Fruit fly (Drosophila melanogaster): Measurements from ENCODE around the gene Dnaaf4.

Dnaaf4 gene

DNA sequence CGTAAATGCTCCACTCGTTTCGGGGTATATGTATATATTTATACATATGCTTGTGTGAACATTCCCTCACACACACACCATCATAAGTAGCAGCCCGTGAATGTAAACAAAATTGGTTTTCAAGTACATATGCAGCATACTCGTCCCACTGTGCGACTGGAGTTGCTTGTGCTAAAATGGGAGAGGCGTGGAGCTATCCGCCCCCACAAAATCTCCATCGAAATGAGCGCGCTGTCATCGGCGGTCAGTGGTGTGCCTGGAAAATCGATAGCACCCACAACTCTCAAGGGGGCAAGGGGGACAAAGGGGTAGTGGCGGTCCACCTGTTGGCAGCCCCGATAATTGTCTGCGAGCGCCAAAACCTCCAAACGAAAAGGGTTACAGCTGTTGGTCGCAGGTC is 46.5 kb upstream of the Dnaaf4 start:
- TF ChIP-seq achi (GFP tag; optimal IDR thresholded peaks at IDR 0.05) (no peak), cyc (GFP tag; optimal IDR thresholded peaks at IDR 0.05) (no peak), pdm3 (GFP tag; optimal IDR thresholded peaks at IDR 0.05) (no peak), CG34406 (GFP tag; optimal IDR thresholded peaks at IDR 0.05) (no peak)

DNA sequence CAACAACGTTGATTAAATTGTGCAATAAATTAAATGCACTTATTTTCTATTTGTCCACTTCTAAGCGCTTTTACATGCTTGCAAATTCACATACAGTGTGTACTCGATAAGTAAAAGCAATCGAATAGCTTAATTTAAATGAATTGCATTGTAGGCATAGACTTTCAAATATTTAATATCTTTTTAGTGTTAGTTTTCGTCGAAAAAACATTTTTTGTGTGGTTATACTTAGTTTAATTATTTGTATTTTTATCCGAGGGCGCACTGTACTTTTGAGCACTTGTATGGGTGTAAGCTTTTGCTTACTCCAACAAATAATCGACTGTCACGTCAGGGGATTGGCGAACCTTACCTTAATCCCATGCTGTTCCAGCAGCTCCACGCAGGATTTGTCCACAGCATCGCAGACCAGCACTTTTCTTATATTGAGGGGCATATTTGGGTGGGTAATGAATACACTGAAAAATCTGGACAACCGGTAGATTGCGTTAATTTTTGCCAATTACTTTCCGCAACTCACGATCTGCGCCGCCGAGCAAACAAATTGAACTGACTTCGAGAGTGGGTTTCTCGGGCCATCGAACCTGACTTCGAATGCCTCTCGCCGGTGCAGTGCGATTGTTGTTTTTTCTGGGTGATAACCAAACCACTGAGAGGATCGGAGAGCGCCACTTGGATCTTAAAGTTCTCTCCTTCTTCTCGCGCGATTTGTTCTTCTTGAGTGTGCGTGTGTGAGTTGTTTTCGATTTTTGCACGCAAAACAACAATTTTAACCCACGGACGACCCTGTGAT is 33.8 kb upstream of the Dnaaf4 start, which contains the start of gene CG6287:
TSS of gene CG6287 (minus strand) at position 556 of the 793 bp plus-strand sequence.
- TF ChIP-seq CG4318 (GFP tag; optimal IDR thresholded peaks at IDR 0.05), result peak; percentile 92
- TF ChIP-seq CG6854 (GFP tag; optimal IDR thresholded peaks at IDR 0.05), result no peak
- peak; percentile 95 for TF ChIP-seq Smox (GFP tag; optimal IDR thresholded peaks at IDR 0.05)
- peak; percentile 84 for TF ChIP-seq spab (GFP tag; optimal IDR thresholded peaks at IDR 0.05)
- peak; percentile 63 for TF ChIP-seq CG9139 (GFP tag; optimal IDR thresholded peaks at IDR 0.05)
- peak; percentile 94 for TF ChIP-seq CG11902 (GFP tag; optimal IDR thresholded peaks at IDR 0.05)
- peak; percentile 97 for TF ChIP-seq CG3919 (GFP tag; optimal IDR thresholded peaks at IDR 0.05)
- peak; percentile 73 for TF ChIP-seq CG16779 (tag; optimal IDR thresholded peaks at IDR 0.05)
- TF ChIP-seq Hr38 (GFP tag; optimal IDR thresholded peaks at IDR 0.05), result peak; percentile 56
- peak; percentile 90 for TF ChIP-seq CG8632 (GFP tag; optimal IDR thresholded peaks at IDR 0.05)
- no peak for TF ChIP-seq fkh (GFP tag; optimal IDR thresholded peaks at IDR 0.05)
- TF ChIP-seq Hr4 (GFP tag; optimal IDR thresholded peaks at IDR 0.05), result peak; percentile 96
- TF ChIP-seq Sox14 (GFP tag; optimal IDR thresholded peaks at IDR 0.05), result peak; percentile 94
- TF ChIP-seq CG7368 (GFP tag; optimal IDR thresholded peaks at IDR 0.05), result peak; percentile 93
- TF ChIP-seq Eip78C (GFP tag), result peak; percentile 99
- no peak for TF ChIP-seq dac (GFP tag; optimal IDR thresholded peaks at IDR 0.05)
- TF ChIP-seq CG11294 (GFP tag; IDR thresholded peaks at IDR 0.05), result peak; percentile 96
- peak; percentile 95 for TF ChIP-seq Eip75B (GFP tag; optimal IDR thresholded peaks at IDR 0.05)
- peak; percentile 61 for TF ChIP-seq Eip93F (GFP tag; optimal IDR thresholded peaks at IDR 0.05)
- TF ChIP-seq salr (GFP tag; optimal IDR thresholded peaks at IDR 0.05), result peak; percentile 69 to 92
- peak; percentile 97 for TF ChIP-seq cyc (GFP tag; optimal IDR thresholded peaks at IDR 0.05)
- peak; percentile 97 for TF ChIP-seq Met (GFP tag; optimal IDR thresholded peaks at IDR 0.05)
- TF ChIP-seq eg (GFP tag; IDR thresholded peaks at IDR 0.05), result peak; percentile 99
- TF ChIP-seq CG3032 (tag; optimal IDR thresholded peaks at IDR 0.05), result peak; percentile 93
- peak; percentile 97 for TF ChIP-seq pdm3 (GFP tag; optimal IDR thresholded peaks at IDR 0.05)
- TF ChIP-seq CG31627 (GFP tag; optimal IDR thresholded peaks at IDR 0.05), result peak; percentile 97
- TF ChIP-seq CG10631 (GFP tag; optimal IDR thresholded peaks at IDR 0.05), result peak; percentile 95
- peak; percentile 93 for TF ChIP-seq CG11762 (GFP tag; optimal IDR thresholded peaks at IDR 0.05; ENCODE audit: insufficient read depth)
- TF ChIP-seq svp (GFP tag), result peak; percentile 98
- TF ChIP-seq Lpt (GFP tag; optimal IDR thresholded peaks at IDR 0.05), result peak; percentile 91
- peak; percentile 83 to 86 for TF ChIP-seq ss (GFP tag; optimal IDR thresholded peaks at IDR 0.05)
- TF ChIP-seq CG15336 (GFP tag; IDR thresholded peaks at IDR 0.05), result peak; percentile 97
- TF ChIP-seq CG6163 (GFP tag; IDR thresholded peaks at IDR 0.05), result peak; percentile 96
- TF ChIP-seq Gug (GFP tag; IDR thresholded peaks at IDR 0.05), result peak; percentile 97
- peak; percentile 95 for TF ChIP-seq lz (GFP tag; optimal IDR thresholded peaks at IDR 0.05)
- peak; percentile 81 for TF ChIP-seq vri (GFP tag; optimal IDR thresholded peaks at IDR 0.05)
- TF ChIP-seq CG32006 (GFP tag; optimal IDR thresholded peaks at IDR 0.05), result peak; percentile 97
- peak; percentile 84 for TF ChIP-seq CG1621 (tag; optimal IDR thresholded peaks at IDR 0.05)
- peak; percentile 97 for TF ChIP-seq esn (GFP tag; optimal IDR thresholded peaks at IDR 0.05)
- TF ChIP-seq OdsH (GFP tag; optimal IDR thresholded peaks at IDR 0.05), result peak; percentile 97
- peak; percentile 95 for TF ChIP-seq topi (GFP tag; optimal IDR thresholded peaks at IDR 0.05)
- TF ChIP-seq Hr39 (GFP tag; optimal IDR thresholded peaks at IDR 0.05), result peak; percentile 96
- peak; percentile 83 for TF ChIP-seq dsx (GFP tag; optimal IDR thresholded peaks at IDR 0.05; ENCODE audit: poor library complexity, severe bottlenecking)
- TF ChIP-seq CG6276 (GFP tag; optimal IDR thresholded peaks at IDR 0.05), result peak; percentile 93
- peak; percentile 79 for TF ChIP-seq fd59A (GFP tag; optimal IDR thresholded peaks at IDR 0.05)
- TF ChIP-seq CG6792 (GFP tag; optimal IDR thresholded peaks at IDR 0.05), result peak; percentile 94

Measured in whole organism, prepupa.